Worm (Caenorhabditis elegans): ENCODE measurements around the gene H28G03.3.

ce11 chrX:5254894-5255293, 28.7 kb upstream of the H28G03.3 start, which contains the start of gene nspg-13:
- TF ChIP-seq egl-27 (tag; optimal IDR thresholded peaks at IDR 0.05) (no peak), sea-2 (GFP tag; optimal IDR thresholded peaks at IDR 0.05) (no peak), nhr-25 (tag; optimal IDR thresholded peaks at IDR 0.05) (no peak), nhr-11 (tag; optimal IDR thresholded peaks at IDR 0.05) (no peak), skn-1 (tag; optimal IDR thresholded peaks at IDR 0.05) (no peak), eor-1 (tag; optimal IDR thresholded peaks at IDR 0.05) (no peak), nfya-1 (tag; optimal IDR thresholded peaks at IDR 0.05; ENCODE audit: insufficient read depth) (no peak), elt-3 (tag; optimal IDR thresholded peaks at IDR 0.05) (no peak), jun-1 (tag; optimal IDR thresholded peaks at IDR 0.05) (no peak), lin-39 (tag; optimal IDR thresholded peaks at IDR 0.05) (no peak), elt-1 (tag; optimal IDR thresholded peaks at IDR 0.05) (no peak), unc-62 (GFP tag; optimal IDR thresholded peaks at IDR 0.05) (no peak), nhr-76 (tag; optimal IDR thresholded peaks at IDR 0.05) (no peak)

All from whole organism, L3 larva.